Worm (Caenorhabditis elegans) whole organism, early embryonic: ENCODE results near the gene nhr-6.

Experiments used
- B0310.2 ChIP-seq: sonication (generic microtip); optimal IDR thresholded peaks from 2 replicates; lab custom pipeline; 2016; ENCODE audit warnings: mild to moderate bottlenecking, missing genetic modification characterization, missing compliant biosample characterization
- F13C5.2 ChIP-seq: sonication (generic microtip); optimal IDR thresholded peaks from 2 replicates; lab custom pipeline; 2017; ENCODE audit warnings: mild to moderate bottlenecking, missing genetic modification characterization, inconsistent platforms, missing compliant biosample characterization
- aly-1 ChIP-seq: sonication (generic microtip); optimal IDR thresholded peaks from 2 replicates; lab custom pipeline; 2016; ENCODE audit warnings: missing genetic modification characterization, missing compliant biosample characterization
- ama-1 ChIP-seq: fragments of 150-350 bp; optimal IDR thresholded peaks from 2 replicates; lab custom pipeline; 2014
- ceh-13 ChIP-seq: fragments of 200-800 bp; sonication (Bioruptor generic); optimal IDR thresholded peaks from 2 replicates; lab custom pipeline; 2018; ENCODE audit warnings: mild to moderate bottlenecking, missing genetic modification characterization, missing compliant biosample characterization
- ceh-36 ChIP-seq: sonication (generic microtip); optimal IDR thresholded peaks from 2 replicates; lab custom pipeline; 2016; ENCODE audit warnings: missing genetic modification characterization, inconsistent platforms, missing compliant biosample characterization
- ets-7 ChIP-seq: sonication (generic microtip); optimal IDR thresholded peaks from 2 replicates; lab custom pipeline; 2016; ENCODE audit warnings: missing genotype, missing genetic modification characterization, missing compliant biosample characterization
- flt-1 ChIP-seq: fragments of 200-800 bp; sonication (Bioruptor generic); IDR thresholded peaks from 2 replicates; pipeline ENCODE4 v1.3.6; 2022; ENCODE audit warnings: missing genetic modification characterization, missing compliant biosample characterization
- hmbx-1 ChIP-seq: sonication (generic microtip); optimal IDR thresholded peaks from 2 replicates; lab custom pipeline; 2016; ENCODE audit warnings: mild to moderate bottlenecking, missing genetic modification characterization, missing compliant biosample characterization
- hmg-4 ChIP-seq: fragments of 200-800 bp; sonication (Bioruptor generic); optimal IDR thresholded peaks from 2 replicates; lab custom pipeline; 2018; ENCODE audit warnings: mild to moderate bottlenecking, missing genetic modification characterization, missing compliant biosample characterization
- hnd-1 ChIP-seq: sonication (generic microtip); optimal IDR thresholded peaks from 2 replicates; lab custom pipeline; 2016; ENCODE audit warnings: missing genetic modification characterization, missing compliant biosample characterization
- pes-1 ChIP-seq: fragments of 200-800 bp; sonication (Bioruptor generic); IDR thresholded peaks from 2 replicates; pipeline ENCODE4 v1.3.6; 2022; ENCODE audit warnings: missing genetic modification reagents, missing genetic modification characterization, missing compliant biosample characterization
- scrt-1 ChIP-seq: fragments of 200-800 bp; sonication (Bioruptor generic); IDR thresholded peaks from 2 replicates; pipeline ENCODE4 v1.3.6; 2022; ENCODE audit warnings: missing genetic modification characterization, missing compliant biosample characterization
- sea-1 ChIP-seq: fragments of 200-800 bp; sonication (Bioruptor generic); conservative IDR thresholded peaks from 2 replicates; pipeline ENCODE4 v1.3.6; 2022; ENCODE audit warnings: missing genetic modification characterization, missing compliant biosample characterization
- tbx-11 ChIP-seq: fragments of 200-800 bp; sonication (Bioruptor generic); IDR thresholded peaks from 2 replicates; pipeline ENCODE4 v1.3.6; 2022; ENCODE audit warnings: missing genetic modification characterization, missing compliant biosample characterization
- tbx-37 ChIP-seq: fragments of 200-800 bp; sonication (Bioruptor generic); conservative IDR thresholded peaks from 2 replicates; pipeline ENCODE4 v1.3.6; 2022; ENCODE audit warnings: missing genetic modification reagents, missing genetic modification characterization, missing compliant biosample characterization
- tra-4 ChIP-seq: sonication (generic microtip); optimal IDR thresholded peaks from 2 replicates; lab custom pipeline; 2017; ENCODE audit warnings: missing genetic modification characterization, missing compliant biosample characterization

The nhr-6 gene

ce11 chrIII:3612387-3612786 is 39.0 kb downstream of the nhr-6 start:
- no peak for TF ChIP-seq hmg-4 (GFP tag; lab: Kevin White, UChicago)
- peak; percentile 69 for TF ChIP-seq ama-1 (lab: Kevin White, UChicago)

ce11 chrIII:3612882-3613479 is 39.6 kb downstream of the nhr-6 start:
- TF ChIP-seq B0310.2 (no peak), flt-1 (GFP tag; lab: Robert Waterston, UW) (no peak), hmbx-1 (tag; lab: Kevin White, UChicago) (no peak), tbx-37 (no peak), hnd-1 (tag; lab: Kevin White, UChicago) (no peak), aly-1 (no peak), hmg-4 (GFP tag; lab: Kevin White, UChicago) (no peak), ceh-36 (no peak), F13C5.2 (tag; lab: Kevin White, UChicago) (no peak)

DNA sequence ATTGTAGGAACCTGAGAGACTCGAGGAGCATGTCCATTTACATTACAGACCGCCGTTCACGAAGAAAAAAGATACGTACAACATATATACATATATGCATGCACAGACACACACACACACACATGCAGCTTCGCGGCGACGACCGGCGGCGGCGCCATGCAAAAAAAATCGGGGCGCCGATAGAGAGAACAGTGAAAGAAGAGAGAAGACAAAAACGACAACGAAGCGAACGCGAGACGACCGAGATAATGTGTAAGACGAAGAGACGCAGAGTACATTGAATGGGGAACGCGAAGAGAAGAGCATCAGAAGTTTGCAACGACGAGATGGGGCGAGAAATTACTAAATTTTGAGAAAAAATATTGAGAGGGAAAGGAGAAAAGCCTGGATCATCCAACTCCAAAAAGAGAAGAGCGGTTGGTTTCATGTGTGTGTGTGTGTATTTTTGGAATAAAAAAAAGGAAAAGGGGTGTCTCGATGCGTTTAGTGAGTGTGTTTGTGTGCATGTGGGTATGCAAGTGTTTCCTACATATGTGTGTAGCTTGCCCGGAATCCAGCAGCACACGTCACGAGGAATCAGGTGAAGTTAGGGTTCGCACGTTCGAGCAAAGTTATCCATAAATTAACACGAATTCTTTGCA is 46.4 kb downstream of the nhr-6 start:
- no peak for TF ChIP-seq ceh-13 (GFP tag; lab: Kevin White, UChicago)
- no peak for TF ChIP-seq B0310.2
- TF ChIP-seq ama-1 (lab: Kevin White, UChicago), result no peak
- TF ChIP-seq sea-1 (GFP tag; lab: Robert Waterston, UW), result no peak
- no peak for TF ChIP-seq ceh-36
- no peak for TF ChIP-seq scrt-1 (GFP tag; lab: Robert Waterston, UW)
- no peak for TF ChIP-seq hmg-4 (GFP tag; lab: Kevin White, UChicago)
- no peak for TF ChIP-seq F13C5.2 (tag; lab: Kevin White, UChicago)
- no peak for TF ChIP-seq pes-1 (GFP tag; lab: Robert Waterston, UW)
- TF ChIP-seq tra-4 (tag; lab: Kevin White, UChicago), result no peak
- no peak for TF ChIP-seq aly-1
- no peak for TF ChIP-seq tbx-11 (GFP tag; lab: Robert Waterston, UW)
- no peak for TF ChIP-seq flt-1 (GFP tag; lab: Robert Waterston, UW)

- TF ChIP-seq ama-1 (lab: Kevin White, UChicago) (no peak), pes-1 (GFP tag; lab: Robert Waterston, UW) (peak; percentile 58; the same call in 1 of the 2 replicates), hmg-4 (GFP tag; lab: Kevin White, UChicago) (peak; percentile 82), tbx-11 (GFP tag; lab: Robert Waterston, UW) (no peak), F13C5.2 (tag; lab: Kevin White, UChicago) (no peak), B0310.2 (no peak), tbx-37 (no peak), aly-1 (peak; percentile 59), ets-7 (peak; percentile 7), sea-1 (GFP tag; lab: Robert Waterston, UW) (0 out of 2 replicates have a peak, but pooled peaks have one; percentile 11), ceh-13 (GFP tag; lab: Kevin White, UChicago) (no peak), hmbx-1 (tag; lab: Kevin White, UChicago) (no peak), tra-4 (tag; lab: Kevin White, UChicago) (no peak), flt-1 (GFP tag; lab: Robert Waterston, UW) (no peak), scrt-1 (GFP tag; lab: Robert Waterston, UW) (0 out of 2 replicates have a peak, but pooled peaks have one; percentile 52), hnd-1 (tag; lab: Kevin White, UChicago) (no peak), ceh-36 (no peak)
These were observed 47.3 kb downstream of the nhr-6 start for ce11 chrIII:3620652-3621051.

DNA sequence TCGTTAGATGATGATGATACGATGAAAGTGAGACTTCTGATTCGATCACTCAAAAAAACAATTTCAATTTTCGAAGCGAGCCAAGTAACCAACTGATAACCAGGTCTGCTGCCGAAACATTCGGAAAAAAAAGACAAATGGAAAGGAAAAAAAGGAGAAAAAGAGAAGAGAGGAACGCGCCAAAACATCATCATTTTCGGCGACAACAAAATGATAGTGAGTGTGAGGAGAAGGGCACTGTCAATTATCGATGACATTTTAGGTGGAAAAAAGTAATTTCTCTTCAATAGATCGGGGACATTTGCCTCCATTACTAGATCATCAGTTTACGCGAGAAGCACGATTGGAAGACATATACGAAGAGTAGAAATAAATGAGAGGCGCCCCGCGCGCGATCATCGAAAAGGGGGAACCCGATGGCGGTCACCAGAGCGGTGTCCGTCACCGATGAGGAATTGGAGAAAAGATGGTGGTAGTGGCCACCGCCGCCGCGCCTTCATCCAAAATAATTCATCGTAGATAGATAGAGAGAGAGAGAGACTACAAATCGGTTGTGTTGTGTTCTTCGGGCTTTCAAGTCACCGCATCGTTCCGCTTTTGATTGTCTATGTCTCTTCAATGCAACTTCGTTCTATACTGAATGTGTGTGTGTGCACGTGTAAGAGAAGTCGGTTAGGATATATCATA is 48.0 kb downstream of the nhr-6 start:
- TF ChIP-seq flt-1 (GFP tag; lab: Robert Waterston, UW), result no peak
- no peak for TF ChIP-seq aly-1
- TF ChIP-seq ceh-36, result no peak
- no peak for TF ChIP-seq F13C5.2 (tag; lab: Kevin White, UChicago)
- no peak for TF ChIP-seq tbx-37
- no peak for TF ChIP-seq B0310.2
- no peak for TF ChIP-seq tra-4 (tag; lab: Kevin White, UChicago)
- no peak for TF ChIP-seq hnd-1 (tag; lab: Kevin White, UChicago)
- no peak for TF ChIP-seq pes-1 (GFP tag; lab: Robert Waterston, UW)
- TF ChIP-seq ama-1 (lab: Kevin White, UChicago), result no peak
- TF ChIP-seq sea-1 (GFP tag; lab: Robert Waterston, UW), result no peak
- TF ChIP-seq scrt-1 (GFP tag; lab: Robert Waterston, UW), result no peak
- no peak for TF ChIP-seq hmg-4 (GFP tag; lab: Kevin White, UChicago)
- TF ChIP-seq ceh-13 (GFP tag; lab: Kevin White, UChicago), result no peak
- TF ChIP-seq ets-7, result no peak
- TF ChIP-seq hmbx-1 (tag; lab: Kevin White, UChicago), result no peak
- TF ChIP-seq tbx-11 (GFP tag; lab: Robert Waterston, UW), result no peak

DNA sequence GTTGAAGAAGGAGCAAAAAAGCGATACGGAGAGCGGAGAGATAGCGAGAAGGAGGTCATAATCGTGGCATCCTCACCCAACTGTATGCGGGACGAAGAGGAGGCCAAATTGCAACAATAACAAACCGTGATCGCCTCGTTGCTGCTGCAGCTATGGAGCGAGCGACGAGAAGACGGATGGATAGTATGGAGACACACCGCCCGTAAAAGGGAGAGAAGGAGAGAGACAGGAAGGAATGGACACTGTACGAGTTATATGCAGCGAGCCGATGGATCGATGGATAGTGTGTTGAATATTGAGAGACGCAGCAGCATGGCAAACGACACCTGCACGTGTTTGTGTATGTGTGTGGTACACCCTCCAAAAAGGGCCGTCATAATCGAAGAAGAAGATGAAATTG is 50.4 kb downstream of the nhr-6 start:
- TF ChIP-seq hmbx-1 (tag; lab: Kevin White, UChicago) (no peak), flt-1 (GFP tag; lab: Robert Waterston, UW) (no peak), tbx-11 (GFP tag; lab: Robert Waterston, UW) (no peak), sea-1 (GFP tag; lab: Robert Waterston, UW) (no peak), hnd-1 (tag; lab: Kevin White, UChicago) (no peak), B0310.2 (peak; percentile 33), ama-1 (lab: Kevin White, UChicago) (no peak), ets-7 (no peak), hmg-4 (GFP tag; lab: Kevin White, UChicago) (peak; percentile 11), scrt-1 (GFP tag; lab: Robert Waterston, UW) (no peak), tbx-37 (no peak), aly-1 (peak; percentile 72), F13C5.2 (tag; lab: Kevin White, UChicago) (no peak), ceh-13 (GFP tag; lab: Kevin White, UChicago) (no peak)
